Fruit fly (Drosophila melanogaster) whole organism, prepupa: ENCODE measurements around the gene CG13842.

Experiments used
- Blimp-1 ChIP-seq: fragments of 200-800 bp; sonication (Bioruptor generic); optimal IDR thresholded peaks from 3 replicates; lab custom pipeline; 2017; ENCODE audit warnings: missing biosample characterization, missing genetic modification characterization, mild to moderate bottlenecking, moderate library complexity, missing genetic modification reagents
- CG10631 ChIP-seq: fragments of 200-800 bp; sonication (Bioruptor generic); optimal IDR thresholded peaks from 2 replicates; lab custom pipeline; 2016; ENCODE audit warnings: missing biosample characterization, missing genetic modification characterization
- CG11294 ChIP-seq: fragments of 200-800 bp; sonication (Bioruptor generic); IDR thresholded peaks from 2 replicates; pipeline ENCODE4 v1.3.6; 2022; ENCODE audit warnings: missing biosample characterization, missing genetic modification characterization
- CG11762 ChIP-seq: fragments of 200-800 bp; sonication (Bioruptor generic); optimal IDR thresholded peaks from 3 replicates; lab custom pipeline; 2016; ENCODE audit warnings: missing biosample characterization, missing genetic modification characterization; ENCODE audit not compliant: insufficient read depth
- CG15336 ChIP-seq: fragments of 200-800 bp; sonication (Bioruptor generic); IDR thresholded peaks from 2 replicates; pipeline ENCODE4 v1.3.6; 2022; ENCODE audit warnings: missing biosample characterization, missing genetic modification characterization
- CG31627 ChIP-seq: fragments of 200-800 bp; sonication (Bioruptor generic); optimal IDR thresholded peaks from 3 replicates; lab custom pipeline; 2016; ENCODE audit warnings: missing biosample characterization, missing genetic modification characterization
- CG32006 ChIP-seq: fragments of 200-800 bp; sonication (Bioruptor generic); optimal IDR thresholded peaks from 3 replicates; lab custom pipeline; 2017; ENCODE audit warnings: missing biosample characterization, mild to moderate bottlenecking, missing genetic modification characterization
- CG34406 ChIP-seq: fragments of 200-800 bp; sonication (Bioruptor generic); optimal IDR thresholded peaks from 3 replicates; lab custom pipeline; 2016; ENCODE audit warnings: missing biosample characterization, missing genetic modification characterization
- CG3919 ChIP-seq: fragments of 200-800 bp; sonication (Bioruptor generic); optimal IDR thresholded peaks from 3 replicates; lab custom pipeline; 2016; ENCODE audit warnings: missing biosample characterization, missing genetic modification characterization
- CG6163 ChIP-seq: fragments of 200-800 bp; sonication (Bioruptor generic); IDR thresholded peaks from 3 replicates; pipeline ENCODE4 v1.3.6; 2022; ENCODE audit warnings: missing biosample characterization, missing genetic modification characterization
- CG6792 ChIP-seq: fragments of 200-800 bp; sonication (Bioruptor generic); optimal IDR thresholded peaks from 3 replicates; lab custom pipeline; 2016; ENCODE audit warnings: missing biosample characterization, missing genetic modification characterization
- CG6808 ChIP-seq: fragments of 200-800 bp; sonication (Bioruptor generic); optimal IDR thresholded peaks from 3 replicates; lab custom pipeline; 2017; ENCODE audit warnings: missing biosample characterization, missing genetic modification characterization, mild to moderate bottlenecking, moderate library complexity, missing genetic modification reagents
- CG7368 ChIP-seq: fragments of 200-800 bp; sonication (Bioruptor generic); optimal IDR thresholded peaks from 3 replicates; lab custom pipeline; 2016; ENCODE audit warnings: missing biosample characterization, missing genetic modification characterization
- CG8119 ChIP-seq: fragments of 200-800 bp; sonication (Bioruptor generic); IDR thresholded peaks from 3 replicates; pipeline ENCODE4 v1.3.6; 2022; ENCODE audit warnings: missing biosample characterization, missing genetic modification characterization
- CG8319 ChIP-seq: fragments of 200-800 bp; sonication (Bioruptor generic); optimal IDR thresholded peaks from 3 replicates; lab custom pipeline; 2016; ENCODE audit warnings: missing biosample characterization, missing genetic modification characterization
- CG9139 ChIP-seq: fragments of 200-800 bp; sonication (Bioruptor generic); optimal IDR thresholded peaks from 3 replicates; lab custom pipeline; 2017; ENCODE audit warnings: missing biosample characterization, mild to moderate bottlenecking, missing genetic modification characterization
- Eip75B ChIP-seq: fragments of 200-800 bp; sonication (Bioruptor generic); optimal IDR thresholded peaks from 3 replicates; lab custom pipeline; 2016; ENCODE audit warnings: missing biosample characterization, missing genetic modification characterization
- Eip78C ChIP-seq: fragments of 200-800 bp; sonication (Bioruptor generic); peaks from one replicate; lab custom pipeline; 2016; ENCODE audit warnings: missing biosample characterization, missing genetic modification characterization
- Eip93F ChIP-seq: fragments of 200-800 bp; sonication (Bioruptor generic); optimal IDR thresholded peaks from 2 replicates; lab custom pipeline; 2016; ENCODE audit warnings: missing biosample characterization, mild to moderate bottlenecking, missing genetic modification characterization
- Ets21C ChIP-seq: fragments of 200-800 bp; sonication (Bioruptor generic); optimal IDR thresholded peaks from 3 replicates; lab custom pipeline; 2016; ENCODE audit warnings: missing biosample characterization, missing genetic modification characterization
- Ets96B ChIP-seq: fragments of 200-800 bp; optimal IDR thresholded peaks from 2 replicates; lab custom pipeline; 2019; ENCODE audit warnings: missing biosample characterization, mild to moderate bottlenecking, missing genetic modification characterization, moderate library complexity
- Gug ChIP-seq: fragments of 200-800 bp; sonication (Bioruptor generic); IDR thresholded peaks from 2 replicates; pipeline ENCODE4 v1.3.6; 2022; ENCODE audit warnings: missing biosample characterization, missing genetic modification characterization
- Hr4 ChIP-seq: fragments of 200-800 bp; sonication (Bioruptor generic); optimal IDR thresholded peaks from 3 replicates; lab custom pipeline; 2016; ENCODE audit warnings: missing biosample characterization, missing genetic modification characterization
- Met ChIP-seq: fragments of 200-800 bp; sonication (Bioruptor generic); optimal IDR thresholded peaks from 3 replicates; lab custom pipeline; 2016; ENCODE audit warnings: missing biosample characterization, missing genetic modification characterization
- OdsH ChIP-seq: fragments of 200-800 bp; sonication (Bioruptor generic); optimal IDR thresholded peaks from 3 replicates; lab custom pipeline; 2016; ENCODE audit warnings: missing biosample characterization, missing genetic modification characterization
- Smox ChIP-seq: fragments of 200-800 bp; sonication (Bioruptor generic); optimal IDR thresholded peaks from 3 replicates; lab custom pipeline; 2016; ENCODE audit warnings: missing biosample characterization, missing genetic modification characterization
- Sox102F ChIP-seq: fragments of 200-800 bp; sonication (Bioruptor generic); optimal IDR thresholded peaks from 2 replicates; lab custom pipeline; 2016; ENCODE audit warnings: missing biosample characterization, mild to moderate bottlenecking, missing genetic modification characterization
- Sox14 ChIP-seq: fragments of 200-800 bp; sonication (Bioruptor generic); optimal IDR thresholded peaks from 3 replicates; lab custom pipeline; 2016; ENCODE audit warnings: missing biosample characterization, missing genetic modification characterization
- Sox15 ChIP-seq: fragments of 200-800 bp; sonication (Bioruptor generic); optimal IDR thresholded peaks from 3 replicates; lab custom pipeline; 2016; ENCODE audit warnings: missing biosample characterization, missing genetic modification characterization
- achi ChIP-seq: fragments of 200-800 bp; sonication (Bioruptor generic); optimal IDR thresholded peaks from 3 replicates; lab custom pipeline; 2016; ENCODE audit warnings: missing biosample characterization, missing genetic modification characterization
- acj6 ChIP-seq: fragments of 200-800 bp; sonication (Bioruptor generic); optimal IDR thresholded peaks from 3 replicates; lab custom pipeline; 2016; ENCODE audit warnings: missing biosample characterization, missing genetic modification characterization
- cyc ChIP-seq: fragments of 200-800 bp; sonication (Bioruptor generic); optimal IDR thresholded peaks from 3 replicates; lab custom pipeline; 2016; ENCODE audit warnings: missing biosample characterization, missing genetic modification characterization
- dac ChIP-seq: fragments of 200-800 bp; sonication (Bioruptor generic); optimal IDR thresholded peaks from 2 replicates; lab custom pipeline; 2017; ENCODE audit warnings: missing biosample characterization, mild to moderate bottlenecking, missing genetic modification characterization
- eg ChIP-seq: fragments of 200-800 bp; sonication (Bioruptor generic); IDR thresholded peaks from 3 replicates; pipeline ENCODE4 v1.3.6; 2022; ENCODE audit warnings: missing biosample characterization, missing genetic modification characterization
- esn ChIP-seq: fragments of 200-800 bp; sonication (Bioruptor generic); optimal IDR thresholded peaks from 2 replicates; lab custom pipeline; 2016; ENCODE audit warnings: missing biosample characterization, mild to moderate bottlenecking, missing genetic modification characterization, moderate library complexity
- fkh ChIP-seq: fragments of 200-800 bp; sonication (Bioruptor generic); optimal IDR thresholded peaks from 3 replicates; lab custom pipeline; 2017; ENCODE audit warnings: missing biosample characterization, mild to moderate bottlenecking, missing genetic modification characterization, moderate library complexity
- net ChIP-seq: fragments of 200-800 bp; sonication (Bioruptor generic); optimal IDR thresholded peaks from 3 replicates; lab custom pipeline; 2016; ENCODE audit warnings: missing biosample characterization, missing genetic modification characterization
- pdm3 ChIP-seq: fragments of 200-800 bp; sonication (Bioruptor generic); optimal IDR thresholded peaks from 3 replicates; lab custom pipeline; 2016; ENCODE audit warnings: missing biosample characterization, missing genetic modification characterization
- salr ChIP-seq, 2 experiments: fragments of 200-800 bp; sonication (Bioruptor generic); optimal IDR thresholded peaks; 3 replicates each; lab custom pipeline; 2016 to 2018; ENCODE audit warnings: missing biosample characterization in 2 of 2, missing genetic modification characterization in 2 of 2, mild to moderate bottlenecking in 1 of 2
- spab ChIP-seq: fragments of 200-800 bp; sonication (Bioruptor generic); optimal IDR thresholded peaks from 2 replicates; lab custom pipeline; 2017; ENCODE audit warnings: missing biosample characterization, mild to moderate bottlenecking, missing genetic modification characterization, missing genetic modification reagents
- ss ChIP-seq, 2 experiments: fragments of 200-800 bp; sonication (Bioruptor generic); optimal IDR thresholded peaks; 2 replicates in 1 of 2; 3 replicates in 1 of 2; lab custom pipeline; 2017 to 2018; ENCODE audit warnings: mild to moderate bottlenecking in 2 of 2, missing biosample characterization in 2 of 2, missing genetic modification characterization in 2 of 2, moderate library complexity in 1 of 2
- svp ChIP-seq: fragments of 200-800 bp; sonication (Bioruptor generic); peaks from one replicate; lab custom pipeline; 2016; ENCODE audit warnings: missing biosample characterization, missing genetic modification characterization
- topi ChIP-seq: fragments of 200-800 bp; sonication (Bioruptor generic); optimal IDR thresholded peaks from 3 replicates; lab custom pipeline; 2016; ENCODE audit warnings: missing biosample characterization, missing genetic modification characterization

The CG13842 gene

DNA sequence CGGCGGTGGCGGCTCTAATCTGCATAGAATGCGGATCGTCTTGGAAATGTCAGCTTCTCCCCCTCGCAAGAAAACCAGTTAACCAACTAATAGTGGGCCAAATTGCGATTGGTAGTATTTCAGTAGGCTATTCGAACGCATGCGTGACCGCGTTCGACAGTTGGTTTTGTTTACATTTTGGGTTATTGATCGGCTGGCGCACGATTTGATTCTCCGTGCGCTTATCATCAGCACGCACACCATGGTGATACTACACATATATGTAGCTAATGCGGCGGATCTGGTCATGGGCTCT is 46.5 kb upstream of the CG13842 start:
- TF ChIP-seq ss (GFP tag; optimal IDR thresholded peaks at IDR 0.05; lab: Kevin White, UChicago), result peak in 1 of 2 experiments; percentile 38
- no peak for TF ChIP-seq topi (GFP tag; lab: Kevin White, UChicago)
- TF ChIP-seq fkh (GFP tag; lab: Kevin White, UChicago), result peak; percentile 71
- TF ChIP-seq, all 60 proteins: peak for 2

DNA sequence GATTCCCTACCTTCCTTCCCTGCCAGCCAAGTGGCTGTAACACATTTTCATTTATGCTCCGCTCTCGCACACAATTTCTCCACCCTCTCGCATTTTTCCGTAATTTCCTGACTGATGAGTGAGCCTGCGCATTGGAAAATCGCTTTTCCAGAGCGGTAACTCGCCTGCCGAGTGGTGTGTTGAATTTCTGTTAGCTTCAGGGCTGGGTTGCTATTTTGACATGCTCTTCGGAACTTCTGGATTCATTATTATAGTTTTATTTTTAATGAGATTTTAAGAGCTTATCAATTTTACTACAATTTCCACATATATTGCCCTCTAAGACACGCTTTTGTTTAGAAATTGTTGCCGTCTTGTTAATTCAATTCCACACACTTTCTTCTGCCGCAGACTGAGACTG is 45.9 kb upstream of the CG13842 start:
- TF ChIP-seq CG7368 (GFP tag; lab: Kevin White, UChicago) (no peak), pdm3 (GFP tag; lab: Kevin White, UChicago) (no peak), dac (GFP tag; lab: Kevin White, UChicago) (no peak), CG8119 (GFP tag; lab: Robert Waterston, UW) (no peak), CG9139 (no peak), CG6792 (GFP tag; lab: Kevin White, UChicago) (no peak), fkh (GFP tag; lab: Kevin White, UChicago) (no peak), CG32006 (GFP tag; lab: Kevin White, UChicago) (no peak), Ets96B (tag; lab: Kevin White, UChicago) (no peak), topi (GFP tag; lab: Kevin White, UChicago) (no peak), CG11294 (GFP tag; lab: Robert Waterston, UW) (no peak), CG15336 (GFP tag; lab: Robert Waterston, UW) (no peak), CG34406 (GFP tag; lab: Kevin White, UChicago) (no peak), Eip75B (GFP tag; lab: Kevin White, UChicago) (no peak), svp (GFP tag; lab: Kevin White, UChicago) (peak; percentile 35), Sox15 (GFP tag; lab: Kevin White, UChicago) (no peak), CG3919 (GFP tag; lab: Kevin White, UChicago) (no peak), Eip93F (GFP tag; lab: Kevin White, UChicago) (no peak), CG31627 (no peak), Eip78C (GFP tag; lab: Kevin White, UChicago) (peak; percentile 21), eg (GFP tag; lab: Robert Waterston, UW) (0 out of 3 replicates have a peak, but pooled peaks have one; percentile 12), Hr4 (no peak), OdsH (GFP tag; lab: Kevin White, UChicago) (no peak), ss (GFP tag; optimal IDR thresholded peaks at IDR 0.05; lab: Kevin White, UChicago) (no peak), net (no peak)

DNA sequence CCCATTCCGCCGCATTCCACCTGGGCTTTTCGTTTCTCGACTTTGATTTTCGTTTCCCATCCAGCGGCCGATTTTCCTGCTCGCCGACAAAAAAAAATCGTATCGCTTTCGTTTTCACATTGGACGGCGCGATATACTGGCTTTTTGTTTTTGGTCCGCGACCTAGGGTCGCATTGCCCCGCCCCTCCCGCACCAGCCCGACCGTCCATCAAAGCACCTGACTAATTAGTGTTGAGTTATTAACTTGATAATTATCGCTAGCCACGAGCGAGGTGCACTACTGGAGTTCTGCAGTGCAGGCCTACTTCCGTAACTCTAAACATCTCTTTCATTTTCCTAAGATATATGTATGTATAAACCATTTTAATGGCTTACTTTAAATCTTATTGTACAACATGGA is 44.6 kb upstream of the CG13842 start:
- TF ChIP-seq svp (GFP tag; lab: Kevin White, UChicago) (peak; percentile 69), acj6 (GFP tag; lab: Kevin White, UChicago) (no peak)

DNA sequence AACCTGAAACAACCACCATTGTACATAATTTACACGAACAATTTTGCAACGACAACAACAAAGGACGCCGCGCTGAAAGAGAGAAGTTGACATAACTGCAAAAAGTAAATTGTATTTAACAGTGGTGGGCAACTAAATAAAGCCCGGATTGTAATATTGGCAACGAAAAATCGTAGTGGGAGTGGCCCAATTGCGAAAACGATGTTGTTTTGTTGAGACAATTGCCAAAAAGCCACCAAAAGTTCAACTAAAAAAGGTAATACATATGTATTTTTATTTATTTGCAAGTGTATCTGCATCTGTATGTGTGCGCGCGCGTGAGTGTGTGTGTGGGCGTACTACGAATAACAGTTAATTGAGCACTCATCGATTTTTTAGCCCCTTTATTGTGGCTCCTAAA is 44.0 kb upstream of the CG13842 start:
- TF ChIP-seq Hr4, result peak; percentile 64
- TF ChIP-seq cyc, result peak; percentile 20
- TF ChIP-seq CG10631 (GFP tag; lab: Kevin White, UChicago), result no peak
- peak; percentile 45 for TF ChIP-seq OdsH (GFP tag; lab: Kevin White, UChicago)
- peak; percentile 9 for TF ChIP-seq fkh (GFP tag; lab: Kevin White, UChicago)
- peak; percentile 47; the same call in 1 of the 2 replicates for TF ChIP-seq Gug
- no peak for TF ChIP-seq CG3919 (GFP tag; lab: Kevin White, UChicago)
- no peak for TF ChIP-seq Sox15 (GFP tag; lab: Kevin White, UChicago)
- peak; percentile 15 for TF ChIP-seq Ets21C (GFP tag; lab: Kevin White, UChicago)
- TF ChIP-seq CG11294 (GFP tag; lab: Robert Waterston, UW), result no peak
- TF ChIP-seq Eip78C (GFP tag; lab: Kevin White, UChicago), result peak; percentile 73
- TF ChIP-seq spab, result no peak
- peak; percentile 57 for TF ChIP-seq CG6163
- peak; percentile 55 for TF ChIP-seq pdm3 (GFP tag; lab: Kevin White, UChicago)
- TF ChIP-seq CG31627, result peak; percentile 24
- peak; percentile 6 for TF ChIP-seq Smox (GFP tag; lab: Kevin White, UChicago)
- TF ChIP-seq Ets96B (tag; lab: Kevin White, UChicago), result peak; percentile 18
- peak; percentile 17 for TF ChIP-seq Sox14 (GFP tag; lab: Kevin White, UChicago)
- TF ChIP-seq CG11762 (GFP tag; lab: Kevin White, UChicago), result peak; percentile 42
- TF ChIP-seq dac (GFP tag; lab: Kevin White, UChicago), result peak; percentile 16
- peak; percentile 2 for TF ChIP-seq CG34406 (GFP tag; lab: Kevin White, UChicago)
- no peak for TF ChIP-seq salr (GFP tag; optimal IDR thresholded peaks at IDR 0.05; lab: Kevin White, UChicago)
- TF ChIP-seq Eip93F (GFP tag; lab: Kevin White, UChicago), result no peak
- no peak for TF ChIP-seq CG6808 (GFP tag; lab: Kevin White, UChicago)
- peak; percentile 42 for TF ChIP-seq CG7368 (GFP tag; lab: Kevin White, UChicago)
- no peak for TF ChIP-seq Blimp-1 (GFP tag; lab: Kevin White, UChicago)
- no peak for TF ChIP-seq esn (GFP tag; lab: Kevin White, UChicago)
- TF ChIP-seq svp (GFP tag; lab: Kevin White, UChicago), result peak; percentile 65
- peak; percentile 9 for TF ChIP-seq topi (GFP tag; lab: Kevin White, UChicago)
- peak; percentile 62; the same call in 2 of the 3 replicates for TF ChIP-seq eg (GFP tag; lab: Robert Waterston, UW)
- TF ChIP-seq achi (GFP tag; lab: Kevin White, UChicago), result peak; percentile 15
- TF ChIP-seq Met (GFP tag; lab: Kevin White, UChicago), result peak; percentile 36
- peak; percentile 6 for TF ChIP-seq CG8319 (GFP tag; lab: Kevin White, UChicago)
- peak; percentile 26 for TF ChIP-seq Sox102F
- peak; percentile 54 for TF ChIP-seq CG32006 (GFP tag; lab: Kevin White, UChicago)
